Worm (Caenorhabditis elegans) whole organism, L4/young adult: ENCODE results near the gene Y45F10B.3.
"Not testable (repeated sequence)": the region's sequence is repeated elsewhere in the genome, so short reads cannot be mapped to it uniquely, and the experiment has no call there.

Source experiments
- W03F9.2 ChIP-seq: fragments of 150-350 bp; optimal IDR thresholded peaks from 2 replicates; lab custom pipeline; 2014; ENCODE audit warnings: missing biosample characterization, missing genetic modification characterization
- dao-5 ChIP-seq: sonication (generic microtip); optimal IDR thresholded peaks from 2 replicates; lab custom pipeline; 2016; ENCODE audit warnings: missing genotype, missing genetic modification characterization, moderate library complexity, missing compliant biosample characterization
- him-1 ChIP-seq: sonication (generic microtip); optimal IDR thresholded peaks from 2 replicates; lab custom pipeline; 2016; ENCODE audit warnings: missing genotype, missing genetic modification reagents, missing genetic modification characterization, missing compliant biosample characterization

- not testable (repeated sequence) for TF ChIP-seq him-1 (tag; lab: Kevin White, UChicago); W03F9.2; dao-5 (tag; lab: Kevin White, UChicago)
Measured at ce11 chrIV:13597813-13598212, 4.4 kb downstream of the Y45F10B.3 start, which contains the start of gene Y45F10B.9.
